Worm (Caenorhabditis elegans) whole organism, mixed stage, embryonic: Measurements from ENCODE around the gene R07B7.9.

Experiments
- drap-1 ChIP-seq: fragments of 200-800 bp; sonication (Bioruptor generic); optimal IDR thresholded peaks from 3 replicates; lab custom pipeline; 2018; ENCODE audit warnings: mild to moderate bottlenecking, missing genetic modification characterization, missing compliant biosample characterization
- lsy-2 ChIP-seq: fragments of 150-350 bp; optimal IDR thresholded peaks from 2 replicates; lab custom pipeline; 2014; ENCODE audit warnings: missing biosample characterization, missing genetic modification characterization
- mep-1 ChIP-seq: fragments of 150-350 bp; optimal IDR thresholded peaks from 2 replicates; lab custom pipeline; 2017; ENCODE audit warnings: missing biosample characterization, missing genetic modification reagents, missing genetic modification characterization, inconsistent platforms
- nhr-237 ChIP-seq: fragments of 150-350 bp; optimal IDR thresholded peaks from 2 replicates; lab custom pipeline; 2014; ENCODE audit warnings: missing biosample characterization, missing genetic modification characterization

DNA sequence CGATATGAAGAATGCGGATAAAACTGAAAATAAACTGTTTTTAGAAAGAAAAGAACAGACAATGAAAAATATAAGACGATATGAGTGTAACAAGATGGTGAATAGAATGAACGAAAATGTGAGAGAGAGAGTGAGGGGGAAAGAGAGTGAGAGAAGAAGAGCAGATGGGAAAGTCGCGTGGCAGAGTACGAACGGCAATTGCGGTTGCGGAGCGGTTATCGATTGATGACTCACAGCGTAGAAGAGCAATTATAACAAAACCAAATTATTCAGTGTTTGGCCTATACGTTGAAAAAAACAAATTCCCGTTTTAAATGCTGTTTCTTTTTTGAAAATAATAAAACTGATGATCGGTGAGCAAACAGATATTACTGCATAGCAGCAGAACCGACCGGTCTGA is 14.8 kb downstream of the R07B7.9 start, which contains the start of gene pqn-53:
- TF ChIP-seq lsy-2 (tag; lab: Kevin White, UChicago) (no peak), mep-1 (tag; lab: Kevin White, UChicago) (no peak), nhr-237 (tag; lab: Kevin White, UChicago) (no peak), drap-1 (no peak)
